Worm (Caenorhabditis elegans) whole organism, midembryonic: ENCODE results near the gene F55H2.8.

Experiments
- T22C8.4 ChIP-seq: fragments of 200-800 bp; sonication (Bioruptor generic); IDR thresholded peaks from 2 replicates; pipeline ENCODE4 v1.3.6; 2022; ENCODE audit warnings: missing genetic modification characterization, missing compliant biosample characterization
- cog-1 ChIP-seq: sonication (generic microtip); optimal IDR thresholded peaks from 2 replicates; lab custom pipeline; 2016; ENCODE audit warnings: missing genetic modification characterization, missing compliant biosample characterization
- flt-1 ChIP-seq: fragments of 200-800 bp; sonication (Bioruptor generic); IDR thresholded peaks from 2 replicates; pipeline ENCODE4 v1.3.6; 2022; ENCODE audit warnings: missing genetic modification characterization, missing compliant biosample characterization
- klf-2 ChIP-seq: fragments of 200-800 bp; sonication (Bioruptor generic); conservative IDR thresholded peaks from 2 replicates; pipeline ENCODE4 v1.3.6; 2022; ENCODE audit warnings: missing genetic modification reagents, missing genetic modification characterization, missing compliant biosample characterization
- med-1 ChIP-seq: sonication (generic microtip); optimal IDR thresholded peaks from 2 replicates; lab custom pipeline; 2017; ENCODE audit warnings: missing genetic modification characterization, mild to moderate bottlenecking, missing compliant biosample characterization, antibody characterized with exemption, missing genetic modification reagents; ENCODE audit not compliant: insufficient read depth
- ref-1 ChIP-seq: fragments of 200-800 bp; sonication (Bioruptor generic); conservative IDR thresholded peaks from 2 replicates; pipeline ENCODE4 v1.3.6; 2022; ENCODE audit warnings: missing genetic modification reagents, missing genetic modification characterization, missing compliant biosample characterization
- tab-1 ChIP-seq: fragments of 200-800 bp; sonication (Bioruptor generic); IDR thresholded peaks from 2 replicates; pipeline ENCODE4 v1.3.6; 2022; ENCODE audit warnings: missing genetic modification characterization, missing compliant biosample characterization
- ztf-23 ChIP-seq: fragments of 200-800 bp; sonication (Bioruptor generic); IDR thresholded peaks from 2 replicates; pipeline ENCODE4 v1.3.6; 2022; ENCODE audit warnings: missing genetic modification reagents, missing genetic modification characterization, missing compliant biosample characterization
- ztf-29 ChIP-seq: fragments of 200-800 bp; sonication (Bioruptor generic); IDR thresholded peaks from 2 replicates; pipeline ENCODE4 v1.3.6; 2022; ENCODE audit warnings: missing genetic modification reagents, missing genetic modification characterization, missing compliant biosample characterization

Gene F55H2.8

DNA sequence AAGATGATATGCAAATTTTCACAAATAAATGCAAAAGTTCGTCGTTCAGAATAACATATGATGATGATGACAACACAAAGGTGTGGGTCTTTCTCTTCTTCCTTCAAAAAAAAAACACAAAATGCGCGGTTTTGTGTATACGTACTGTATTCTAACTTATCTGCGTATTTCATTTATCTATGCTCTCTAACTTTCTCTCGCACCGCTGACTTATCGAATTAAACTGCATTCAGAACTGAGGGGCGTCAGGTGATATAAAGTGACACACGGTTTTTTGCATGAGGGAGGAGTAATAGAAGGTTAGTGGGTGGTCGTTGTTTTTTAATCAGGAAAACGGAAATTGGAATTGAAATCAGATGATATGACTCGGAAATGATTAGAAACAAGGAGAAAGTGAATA is 13.4 kb upstream of the F55H2.8 start, which contains the start of gene sod-4:
Gene sod-4, minus strand, starts transcription at position 109 of the 400 bp plus-strand sequence.
- no peak for TF ChIP-seq ztf-29
- TF ChIP-seq ztf-23 (GFP tag; lab: Robert Waterston, UW), result no peak
- TF ChIP-seq flt-1 (GFP tag; lab: Robert Waterston, UW), result no peak

DNA sequence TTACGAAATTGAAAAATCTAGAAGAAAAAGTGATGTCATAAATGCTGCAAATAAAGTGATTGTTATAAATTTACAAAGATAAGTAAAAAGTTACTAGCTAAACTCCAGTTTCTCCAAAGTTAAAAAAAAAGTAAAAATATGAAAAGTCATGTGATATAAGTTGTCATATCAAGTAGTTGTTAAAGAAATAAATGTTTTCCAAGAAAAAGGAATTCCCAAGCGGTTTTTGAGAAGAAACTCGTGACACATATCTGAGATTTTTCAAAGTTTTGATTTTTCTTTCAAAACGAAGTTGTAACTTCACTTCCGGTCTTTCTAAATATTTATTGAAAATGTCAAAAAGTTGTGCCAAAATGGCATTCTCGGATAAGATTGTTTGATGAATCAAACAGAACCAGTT is 12.6 kb upstream of the F55H2.8 start:
- no peak for TF ChIP-seq tab-1 (GFP tag; lab: Robert Waterston, UW)
- TF ChIP-seq cog-1 (tag; lab: Kevin White, UChicago), result no peak
- TF ChIP-seq med-1 (GFP tag; lab: Kevin White, UChicago), result no peak
- no peak for TF ChIP-seq flt-1 (GFP tag; lab: Robert Waterston, UW)
- TF ChIP-seq ztf-29, result no peak
- TF ChIP-seq ztf-23 (GFP tag; lab: Robert Waterston, UW), result no peak
- no peak for TF ChIP-seq T22C8.4 (GFP tag; lab: Robert Waterston, UW)
- no peak for TF ChIP-seq ref-1 (GFP tag; lab: Robert Waterston, UW)

DNA sequence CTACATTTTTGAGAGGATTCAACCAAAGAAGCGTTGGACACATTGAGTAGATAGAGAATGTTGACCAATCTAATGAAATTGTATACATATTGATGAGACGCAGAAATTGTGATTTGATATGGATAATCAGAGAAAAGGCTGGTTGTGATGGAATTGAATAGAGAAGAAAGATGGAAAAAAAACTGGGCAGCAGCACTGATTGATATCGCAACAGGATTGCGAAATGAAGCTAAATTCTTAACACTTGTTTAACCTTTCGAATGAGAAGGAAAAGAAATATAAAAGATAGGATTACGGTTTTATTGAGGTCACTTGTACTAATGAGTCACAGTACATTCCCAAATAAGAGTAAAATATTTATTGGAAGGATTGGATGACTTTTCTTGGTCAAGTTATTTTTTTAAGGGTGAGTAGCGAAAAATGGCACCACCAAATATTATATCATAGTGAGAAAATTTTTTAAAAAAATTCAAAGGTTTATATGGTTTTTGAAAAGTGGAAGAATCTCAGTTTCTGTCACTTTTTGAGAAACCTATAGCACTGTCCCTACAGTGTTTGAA is 11.4 kb upstream of the F55H2.8 start:
- TF ChIP-seq tab-1 (GFP tag; lab: Robert Waterston, UW) (no peak), klf-2 (GFP tag; lab: Robert Waterston, UW) (no peak)

DNA sequence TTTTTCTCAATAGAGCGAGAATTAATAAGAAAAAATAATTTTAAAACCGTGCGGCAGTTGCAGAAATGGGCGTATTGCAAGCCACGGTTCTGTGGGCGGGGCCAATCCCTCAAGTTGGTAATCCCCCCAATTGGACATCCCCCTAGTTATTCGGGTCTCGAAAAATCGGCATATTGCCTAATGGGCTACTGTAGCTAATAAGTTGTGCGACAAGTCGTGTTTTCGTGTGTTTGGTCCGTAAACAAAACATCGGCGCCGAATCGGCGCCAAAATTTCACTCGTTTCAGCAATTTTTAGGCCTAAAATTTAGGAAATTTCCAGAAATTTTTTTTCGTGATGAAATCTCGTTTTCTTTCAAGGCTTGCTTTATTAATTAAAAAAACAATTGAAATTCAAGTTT is 9.3 kb upstream of the F55H2.8 start:
- TF ChIP-seq ztf-23 (GFP tag; lab: Robert Waterston, UW) (no peak), ref-1 (GFP tag; lab: Robert Waterston, UW) (no peak), med-1 (GFP tag; lab: Kevin White, UChicago) (no peak), flt-1 (GFP tag; lab: Robert Waterston, UW) (no peak), cog-1 (tag; lab: Kevin White, UChicago) (no peak), klf-2 (GFP tag; lab: Robert Waterston, UW) (no peak), tab-1 (GFP tag; lab: Robert Waterston, UW) (no peak), T22C8.4 (GFP tag; lab: Robert Waterston, UW) (no peak), ztf-29 (no peak)

DNA sequence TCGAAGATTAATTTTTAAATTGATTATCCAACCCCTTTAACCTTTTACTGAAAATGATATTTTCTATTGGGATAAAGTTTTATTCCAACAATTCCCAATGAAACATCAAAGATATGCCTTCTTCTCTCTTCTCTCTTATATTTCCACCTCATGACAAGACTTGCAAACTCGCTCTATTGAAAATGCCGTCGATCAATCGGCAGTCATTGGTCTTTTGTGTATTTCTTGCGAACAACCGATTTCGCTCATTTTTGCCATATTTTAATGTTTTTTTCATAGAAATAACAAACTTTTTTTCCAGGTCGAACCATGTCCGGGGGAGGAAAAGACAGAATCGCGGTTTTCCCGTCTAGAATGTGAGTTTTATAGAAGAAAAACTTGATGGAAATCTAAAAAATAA is 5.9 kb upstream of the F55H2.8 start, which contains the start of gene vha-14:
Gene vha-14, plus strand, starts transcription at position 302 of the 400 bp plus-strand sequence.
- no peak for TF ChIP-seq klf-2 (GFP tag; lab: Robert Waterston, UW)
- TF ChIP-seq tab-1 (GFP tag; lab: Robert Waterston, UW), result no peak
- no peak for TF ChIP-seq ztf-29
- no peak for TF ChIP-seq ztf-23 (GFP tag; lab: Robert Waterston, UW)
- TF ChIP-seq cog-1 (tag; lab: Kevin White, UChicago), result no peak
- TF ChIP-seq T22C8.4 (GFP tag; lab: Robert Waterston, UW), result no peak
- no peak for TF ChIP-seq ref-1 (GFP tag; lab: Robert Waterston, UW)
- no peak for TF ChIP-seq flt-1 (GFP tag; lab: Robert Waterston, UW)
- TF ChIP-seq med-1 (GFP tag; lab: Kevin White, UChicago), result no peak

DNA sequence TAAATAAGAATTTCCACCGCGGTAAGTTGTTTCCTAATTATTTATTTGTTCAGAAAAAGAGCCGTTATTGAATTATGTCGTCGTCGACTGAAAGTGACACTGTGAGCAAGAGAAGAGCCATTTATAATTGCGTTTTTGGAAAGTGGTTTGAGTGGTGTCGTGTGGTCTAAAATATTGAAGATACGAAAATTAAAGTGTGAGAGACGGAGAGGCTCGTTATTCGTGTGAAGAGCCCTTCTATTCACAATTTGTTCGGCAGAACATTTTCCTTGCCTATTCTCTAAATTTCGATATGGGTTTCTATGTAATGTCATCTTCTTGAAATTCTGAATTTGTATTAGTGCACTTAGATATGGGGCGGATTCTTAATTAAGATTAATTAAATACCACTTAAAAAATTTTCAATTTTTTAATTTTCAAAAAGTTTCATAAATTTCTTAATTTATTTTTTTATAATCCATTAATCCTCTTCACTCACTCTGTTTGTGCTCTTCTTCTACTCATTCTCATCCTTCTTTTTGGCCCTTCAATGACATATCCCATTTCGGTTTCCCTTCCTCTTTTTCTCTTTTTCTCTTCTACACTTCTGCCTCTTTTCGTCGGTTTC is 3.8 kb upstream of the F55H2.8 start:
- TF ChIP-seq ztf-23 (GFP tag; lab: Robert Waterston, UW), result no peak
- TF ChIP-seq med-1 (GFP tag; lab: Kevin White, UChicago), result no peak

DNA sequence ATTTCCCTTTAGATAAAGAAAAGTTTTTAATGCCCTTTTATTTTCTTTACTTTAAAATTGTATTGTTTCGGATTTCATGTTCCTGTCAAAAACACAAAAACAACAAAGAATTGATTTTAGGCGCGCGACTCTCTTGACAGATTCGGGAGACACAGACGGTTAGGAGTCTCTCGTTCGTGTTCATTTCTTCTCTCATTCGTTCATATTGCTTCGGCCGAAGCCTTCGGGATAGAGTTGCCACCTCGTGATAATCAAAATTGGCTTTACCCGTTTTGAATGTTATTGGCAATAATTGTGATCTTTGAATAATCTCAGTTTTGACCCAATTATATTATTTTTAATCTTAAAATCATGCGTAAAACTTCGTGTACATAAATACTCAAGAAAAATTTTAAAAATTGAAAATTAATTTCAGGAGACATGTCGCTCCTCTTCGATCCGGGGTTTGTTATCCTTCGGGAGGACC is 2.6 kb upstream of the F55H2.8 start, which contains the start of gene F55H2.5:
Gene F55H2.5, plus strand, starts transcription at position 416 of the 466 bp plus-strand sequence.
- TF ChIP-seq klf-2 (GFP tag; lab: Robert Waterston, UW) (no peak), ztf-29 (no peak), med-1 (GFP tag; lab: Kevin White, UChicago) (no peak), flt-1 (GFP tag; lab: Robert Waterston, UW) (no peak), cog-1 (tag; lab: Kevin White, UChicago) (no peak), T22C8.4 (GFP tag; lab: Robert Waterston, UW) (no peak), ztf-23 (GFP tag; lab: Robert Waterston, UW) (no peak), ref-1 (GFP tag; lab: Robert Waterston, UW) (no peak), tab-1 (GFP tag; lab: Robert Waterston, UW) (no peak)

DNA sequence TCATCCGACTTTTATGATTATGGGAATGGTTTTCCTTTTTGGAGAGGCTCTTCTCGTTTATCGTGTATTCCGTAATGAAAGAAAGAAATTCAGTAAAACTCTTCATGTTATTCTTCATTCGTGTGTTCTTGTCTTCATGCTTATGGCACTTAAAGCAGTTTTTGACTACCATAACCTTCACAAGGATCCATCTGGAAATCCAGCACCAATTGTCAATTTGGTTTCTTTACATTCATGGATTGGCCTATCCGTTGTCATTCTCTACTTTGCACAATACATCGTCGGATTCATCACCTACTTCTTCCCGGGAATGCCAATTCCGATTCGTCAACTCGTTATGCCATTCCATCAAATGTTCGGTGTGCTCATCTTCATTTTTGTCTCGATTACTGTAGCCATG is 2.0 kb upstream of the F55H2.8 start:
- TF ChIP-seq ztf-23 (GFP tag; lab: Robert Waterston, UW) (no peak), cog-1 (tag; lab: Kevin White, UChicago) (no peak), flt-1 (GFP tag; lab: Robert Waterston, UW) (no peak), ztf-29 (no peak), ref-1 (GFP tag; lab: Robert Waterston, UW) (no peak)

DNA sequence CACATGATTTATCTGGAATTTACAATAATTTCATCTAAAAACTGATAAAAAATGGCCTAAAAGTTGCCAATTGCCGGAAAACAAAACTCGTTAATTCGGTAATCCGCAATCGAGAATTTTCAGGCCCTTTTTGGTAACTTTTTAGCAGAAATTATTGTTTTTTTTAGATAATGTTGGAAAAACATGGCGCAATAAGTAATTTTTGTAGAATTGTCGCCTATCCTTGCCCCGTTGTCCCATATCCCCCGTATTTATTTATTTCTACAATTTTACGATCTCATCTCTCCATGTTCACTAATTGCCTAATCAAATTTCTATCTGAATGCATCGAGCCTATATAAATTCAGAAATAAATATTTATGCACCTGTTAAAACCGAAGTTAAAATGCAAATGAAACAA is 663 bp upstream of the F55H2.8 start:
- no peak for TF ChIP-seq klf-2 (GFP tag; lab: Robert Waterston, UW)

DNA sequence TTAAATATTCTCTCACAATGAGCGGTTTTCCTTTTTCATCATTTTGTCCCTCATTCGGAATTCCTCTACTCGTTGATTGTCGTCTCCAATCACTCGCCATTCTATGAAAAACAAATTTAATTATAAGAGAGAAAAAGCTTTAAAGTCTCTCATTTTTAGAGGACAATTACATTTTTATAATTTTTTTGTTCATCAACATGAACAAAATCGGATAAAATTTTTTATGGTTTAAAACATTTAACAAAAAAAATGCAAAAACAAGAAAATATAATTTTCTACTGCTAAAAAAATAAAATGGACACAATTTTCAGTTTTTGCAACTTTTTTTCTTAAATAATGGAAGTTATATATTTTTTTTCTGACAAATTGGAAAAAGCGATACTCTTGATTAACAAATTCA is 2.5 kb downstream of the F55H2.8 start, which contains the start of gene F55H2.7:
Gene F55H2.7, minus strand, starts transcription at position 101 of the 400 bp plus-strand sequence.
- TF ChIP-seq ztf-23 (GFP tag; lab: Robert Waterston, UW), result no peak
- TF ChIP-seq T22C8.4 (GFP tag; lab: Robert Waterston, UW), result no peak
- TF ChIP-seq ztf-29, result no peak
- TF ChIP-seq cog-1 (tag; lab: Kevin White, UChicago), result no peak
- no peak for TF ChIP-seq klf-2 (GFP tag; lab: Robert Waterston, UW)
- no peak for TF ChIP-seq tab-1 (GFP tag; lab: Robert Waterston, UW)
- TF ChIP-seq med-1 (GFP tag; lab: Kevin White, UChicago), result no peak
- TF ChIP-seq flt-1 (GFP tag; lab: Robert Waterston, UW), result no peak
- TF ChIP-seq ref-1 (GFP tag; lab: Robert Waterston, UW), result no peak
